Worm (Caenorhabditis elegans) whole organism, L1 larva: ENCODE measurements around the gene T16G12.4.

Experiments used
- C34B4.2 ChIP-seq: sonication (generic microtip); optimal IDR thresholded peaks from 2 replicates; lab custom pipeline; 2017; ENCODE audit warnings: mild to moderate bottlenecking, missing genetic modification characterization, missing compliant biosample characterization
- F16B12.6 ChIP-seq: fragments of 150-350 bp; optimal IDR thresholded peaks from 2 replicates; lab custom pipeline; 2014; ENCODE audit warnings: missing biosample characterization, missing genetic modification characterization
- aly-2 ChIP-seq: fragments of 150-350 bp; optimal IDR thresholded peaks from 2 replicates; lab custom pipeline; 2014; ENCODE audit warnings: missing biosample characterization, missing genetic modification characterization
- ceh-90 ChIP-seq: sonication (generic microtip); optimal IDR thresholded peaks from 2 replicates; lab custom pipeline; 2016; ENCODE audit warnings: missing genetic modification characterization, missing compliant biosample characterization
- fos-1 ChIP-seq: fragments of 150-350 bp; optimal IDR thresholded peaks from 2 replicates; lab custom pipeline; 2014; ENCODE audit warnings: missing biosample characterization, missing genetic modification characterization
- lin-13 ChIP-seq: fragments of 150-350 bp; optimal IDR thresholded peaks from 2 replicates; lab custom pipeline; 2014; ENCODE audit warnings: missing biosample characterization, missing genetic modification reagents, missing genetic modification characterization
- lin-15B ChIP-seq: fragments of 150-350 bp; sonication (generic microtip); optimal IDR thresholded peaks from 3 replicates; lab custom pipeline; 2014; ENCODE audit warnings: missing biosample characterization, missing genetic modification characterization
- nhr-237 ChIP-seq: fragments of 150-350 bp; optimal IDR thresholded peaks from 2 replicates; lab custom pipeline; 2014; ENCODE audit warnings: missing biosample characterization, missing genetic modification characterization
- nhr-77 ChIP-seq: fragments of 150-350 bp; optimal IDR thresholded peaks from 2 replicates; lab custom pipeline; 2014; ENCODE audit warnings: missing biosample characterization, missing genetic modification characterization
- nhr-90 ChIP-seq: sonication (generic microtip); optimal IDR thresholded peaks from 2 replicates; lab custom pipeline; 2016; ENCODE audit warnings: mild to moderate bottlenecking, missing genetic modification characterization, missing compliant biosample characterization; ENCODE audit not compliant: poor library complexity
- snpc-4 ChIP-seq: fragments of 150-350 bp; optimal IDR thresholded peaks from 2 replicates; lab custom pipeline; 2014; ENCODE audit warnings: missing biosample characterization, missing genetic modification characterization
- unc-130 ChIP-seq: fragments of 150-350 bp; optimal IDR thresholded peaks from 2 replicates; lab custom pipeline; 2017; ENCODE audit warnings: missing biosample characterization, missing genetic modification characterization, inconsistent platforms
- unc-30 ChIP-seq: sonication (generic microtip); optimal IDR thresholded peaks from 2 replicates; lab custom pipeline; 2017; ENCODE audit warnings: missing biosample characterization, missing genetic modification characterization
- zag-1 ChIP-seq: fragments of 150-350 bp; optimal IDR thresholded peaks from 2 replicates; lab custom pipeline; 2014; ENCODE audit warnings: missing biosample characterization, missing genetic modification characterization

DNA sequence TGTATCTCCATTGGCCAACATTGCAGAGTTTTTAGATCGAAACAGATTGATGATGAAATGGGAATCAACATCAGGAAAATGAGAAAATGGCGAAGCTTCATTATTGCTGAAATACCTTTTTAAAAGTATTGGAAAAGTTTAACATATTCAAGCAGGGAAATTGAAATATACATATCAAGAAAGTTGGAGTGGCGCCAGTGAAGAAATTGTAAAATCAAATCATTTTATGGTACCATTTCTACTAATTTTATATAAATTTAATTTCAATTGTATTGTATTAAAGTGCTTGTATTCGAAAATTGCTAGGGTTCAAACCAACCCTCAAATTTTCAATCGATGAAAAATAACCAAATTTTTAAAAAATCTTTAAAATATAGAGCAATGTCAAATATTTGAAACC, 48.8 kb downstream of the T16G12.4 start, which contains the start of gene srt-55:
- TF ChIP-seq aly-2 (tag; lab: Kevin White, UChicago): no peak
- TF ChIP-seq C34B4.2 (tag; lab: Kevin White, UChicago): no peak
- no peak for TF ChIP-seq zag-1
- TF ChIP-seq nhr-237 (tag; lab: Kevin White, UChicago): no peak
- no peak for TF ChIP-seq nhr-77 (tag; lab: Kevin White, UChicago)
- TF ChIP-seq unc-30 (tag; lab: Kevin White, UChicago): no peak
- no peak for TF ChIP-seq snpc-4
- no peak for TF ChIP-seq lin-15B (tag; lab: Kevin White, UChicago)
- no peak for TF ChIP-seq ceh-90
- TF ChIP-seq F16B12.6 (tag; lab: Kevin White, UChicago): no peak
- no peak for TF ChIP-seq nhr-90 (tag; lab: Kevin White, UChicago)
- TF ChIP-seq lin-13: no peak
- TF ChIP-seq unc-130: no peak
- TF ChIP-seq fos-1 (tag; lab: Kevin White, UChicago): no peak
